Fruit fly (Drosophila melanogaster) S2 (cell line): ENCODE measurements around the gene CG42323.

Experiments
- CG8478 ChIP-seq: fragments of >200 bp; optimal IDR thresholded peaks from 2 replicates; lab custom pipeline; 2018
- CTCF ChIP-seq, 2 experiments: fragments of >200 bp; optimal IDR thresholded peaks; 2 replicates each; lab custom pipeline; 2018

The CG42323 gene

DNA sequence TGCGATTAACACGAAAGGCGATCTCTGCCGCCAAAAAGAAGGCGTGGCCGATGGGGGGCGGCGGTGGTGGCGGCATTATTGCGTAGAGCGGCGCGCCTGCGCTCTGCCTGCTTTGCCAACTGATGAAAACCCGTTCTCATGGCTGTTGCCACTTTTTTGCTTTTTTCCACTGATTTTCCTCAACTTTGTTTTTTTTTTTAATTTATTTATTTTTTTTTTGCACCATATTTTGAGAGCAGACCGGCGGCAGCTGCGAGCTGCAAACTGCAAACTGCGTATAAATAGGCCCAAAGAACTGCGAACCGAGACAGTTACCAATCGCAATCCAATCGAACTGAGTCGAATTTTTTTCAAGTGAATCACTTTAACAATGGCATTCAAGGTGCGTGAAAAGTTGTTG lies at the start of gene CG42323:
CG42323 (plus strand) TSS at position 302 of the 400 bp plus-strand sequence.
- no peak for TF ChIP-seq CG8478
- TF ChIP-seq CTCF (optimal IDR thresholded peaks at IDR 0.05; lab: Kevin White, UChicago): no peak

dm6 chrX:18374421-18374935 lies 47.7 kb upstream of the CG42323 start:
- TF ChIP-seq CTCF (optimal IDR thresholded peaks at IDR 0.05; lab: Kevin White, UChicago) (no peak), CG8478 (no peak)

DNA sequence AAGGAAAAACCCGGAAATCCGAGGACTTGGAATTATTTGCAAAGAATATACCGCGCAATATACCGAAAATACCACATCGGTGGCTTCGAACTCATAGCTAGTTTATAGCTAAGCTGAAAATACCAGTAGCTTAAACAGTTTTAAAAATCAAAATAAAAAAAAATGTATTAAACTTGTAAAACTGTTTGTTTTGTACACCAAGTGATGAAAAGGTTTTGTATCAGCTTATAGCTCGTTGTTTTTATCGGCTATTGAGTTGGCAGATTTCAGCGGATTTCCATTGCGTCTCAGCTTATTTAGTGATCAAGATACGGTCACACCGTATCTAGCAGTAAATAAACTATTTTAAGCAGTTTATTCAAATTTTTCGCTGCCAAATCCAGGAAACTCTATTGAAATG lies 42.4 kb upstream of the CG42323 start, which contains the start of the genes por and CG6179:
por (minus strand) TSS at position 64 of the 400 bp plus-strand sequence.
CG6179 (plus strand) TSS at position 292 of the 400 bp plus-strand sequence.
- TF ChIP-seq CG8478: no peak
- TF ChIP-seq CTCF (optimal IDR thresholded peaks at IDR 0.05; lab: Kevin White, UChicago): no peak

- TF ChIP-seq CTCF (optimal IDR thresholded peaks at IDR 0.05; lab: Kevin White, UChicago): peak; percentile 39 to 58
- TF ChIP-seq CG8478: no peak
Measured at dm6 chrX:18385056-18385455, 37.2 kb upstream of the CG42323 start, which contains the start of gene betaCOP. Gene betaCOP (minus strand): TSS chrX:18385242.

DNA sequence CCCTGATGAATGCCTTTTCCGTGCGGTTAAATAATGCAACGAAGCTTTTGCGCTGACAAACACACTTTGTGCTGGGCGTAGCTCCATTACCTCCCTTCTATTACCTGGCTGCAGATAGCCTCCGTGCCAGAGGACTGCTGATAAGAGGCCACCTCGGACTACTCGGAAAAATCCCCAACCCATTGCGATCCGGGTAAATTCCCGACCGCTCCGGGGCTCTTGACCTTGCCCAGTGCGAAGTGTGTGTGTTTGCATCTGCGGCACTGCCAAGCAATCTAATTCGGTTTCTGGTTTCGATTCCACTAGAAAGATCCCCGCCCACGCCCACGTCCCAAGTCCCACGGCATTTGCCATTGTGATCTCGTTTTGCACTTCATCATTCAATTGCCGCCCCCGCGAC lies 36.4 kb upstream of the CG42323 start:
- TF ChIP-seq CTCF (optimal IDR thresholded peaks at IDR 0.05; lab: Kevin White, UChicago) (no peak), CG8478 (no peak)

- no peak for TF ChIP-seq CG8478
- no peak for TF ChIP-seq CTCF (optimal IDR thresholded peaks at IDR 0.05; lab: Kevin White, UChicago)
Measured at dm6 chrX:18386784-18387183, 35.4 kb upstream of the CG42323 start, which contains the start of gene Tsf1. Gene Tsf1 (plus strand): TSS chrX:18387084.

DNA sequence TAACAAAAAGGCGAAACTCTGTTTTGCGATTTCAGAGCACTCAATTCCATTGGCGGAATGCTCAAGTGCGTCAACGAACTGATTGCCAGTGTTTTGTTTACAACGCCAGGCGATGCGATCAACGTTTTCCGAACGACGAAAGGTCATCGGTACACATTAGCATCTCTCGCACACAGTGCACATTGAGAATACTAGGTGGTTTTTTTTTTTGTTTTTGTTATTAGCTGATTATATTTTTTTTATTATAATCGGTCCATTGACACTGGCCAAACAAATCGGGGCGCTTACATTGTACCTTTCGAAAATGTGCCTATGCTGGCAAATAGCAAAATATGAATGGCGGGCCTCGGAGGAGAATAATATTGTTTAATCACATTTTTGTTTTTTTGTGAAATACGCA lies 27.1 kb upstream of the CG42323 start:
- TF ChIP-seq CG8478 (no peak), CTCF (optimal IDR thresholded peaks at IDR 0.05; lab: Kevin White, UChicago) (no peak)

dm6 chrX:18399965-18400364 lies 22.2 kb upstream of the CG42323 start, which contains the start of gene CG34328:
Gene CG34328 (minus strand): TSS chrX:18400065.
- TF ChIP-seq CTCF (optimal IDR thresholded peaks at IDR 0.05; lab: Kevin White, UChicago) (no peak), CG8478 (no peak)

dm6 chrX:18402564-18402963 lies 19.6 kb upstream of the CG42323 start:
- TF ChIP-seq CG8478 (no peak), CTCF (optimal IDR thresholded peaks at IDR 0.05; lab: Kevin White, UChicago) (no peak)

- TF ChIP-seq CTCF (optimal IDR thresholded peaks at IDR 0.05; lab: Kevin White, UChicago) (no peak), CG8478 (no peak)
Measured at dm6 chrX:18404150-18404631, 18.0 kb upstream of the CG42323 start.

DNA sequence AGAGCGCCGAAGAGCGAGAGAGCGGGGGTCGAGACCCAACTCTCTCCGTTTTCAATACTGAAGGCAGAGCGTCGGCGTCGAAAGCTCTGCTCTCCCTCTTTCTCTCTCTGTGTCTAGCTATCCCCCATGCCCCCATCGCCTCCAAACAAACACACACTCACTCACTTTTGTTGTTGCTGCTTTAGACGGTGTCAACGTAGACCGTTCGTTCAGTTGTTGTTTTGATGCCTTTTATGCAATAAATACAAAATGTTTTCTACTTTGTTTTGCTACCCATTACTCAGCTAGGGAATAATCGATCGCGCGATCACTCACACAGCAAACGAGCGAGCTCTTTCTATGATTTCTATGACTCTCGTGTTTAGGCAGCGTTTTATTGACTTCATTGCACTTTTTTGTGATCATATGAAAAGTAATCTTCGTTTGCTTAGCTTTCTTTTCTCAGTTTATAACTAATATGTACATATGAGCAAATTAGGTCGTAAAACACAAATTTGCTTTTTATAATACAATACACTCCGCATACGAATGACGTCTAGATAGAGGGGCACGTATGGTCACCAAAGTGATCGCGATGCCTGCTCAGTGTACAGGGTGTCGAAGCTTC lies 17.5 kb upstream of the CG42323 start:
- TF ChIP-seq CTCF (optimal IDR thresholded peaks at IDR 0.05; lab: Kevin White, UChicago): no peak
- no peak for TF ChIP-seq CG8478

dm6 chrX:18405567-18406059 lies 16.6 kb upstream of the CG42323 start:
- TF ChIP-seq CG8478: no peak

dm6 chrX:18406593-18407393 lies 15.4 kb upstream of the CG42323 start:
- TF ChIP-seq CTCF (optimal IDR thresholded peaks at IDR 0.05; lab: Kevin White, UChicago): no peak
- TF ChIP-seq CG8478: no peak

- TF ChIP-seq CG8478 (no peak), CTCF (optimal IDR thresholded peaks at IDR 0.05; lab: Kevin White, UChicago) (no peak)
Measured at dm6 chrX:18407394-18407721, 14.9 kb upstream of the CG42323 start.

DNA sequence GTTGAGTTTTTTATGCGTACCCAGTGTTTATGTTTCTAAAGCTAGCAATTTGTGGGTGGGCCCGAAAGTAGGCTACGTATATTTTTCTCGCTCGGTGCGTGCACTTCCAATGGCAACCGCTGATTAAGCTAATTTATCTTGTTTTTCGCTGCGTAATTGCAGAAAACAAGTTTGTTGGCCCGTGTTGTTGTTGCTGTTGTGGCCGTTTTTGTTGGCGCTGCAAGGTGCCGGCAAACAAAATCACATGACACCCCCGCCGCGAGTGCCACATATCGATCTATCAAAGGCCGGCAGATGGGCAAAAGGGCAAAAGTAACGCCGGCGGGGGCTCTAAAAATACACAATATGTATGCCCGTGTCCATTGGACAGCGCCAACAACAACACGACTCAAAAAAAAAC lies 12.8 kb upstream of the CG42323 start:
- TF ChIP-seq CG8478 (no peak), CTCF (optimal IDR thresholded peaks at IDR 0.05; lab: Kevin White, UChicago) (no peak)

dm6 chrX:18409938-18410337 lies 12.3 kb upstream of the CG42323 start, which contains the start of gene Nt5b:
Gene Nt5b (minus strand): TSS chrX:18410144.
- TF ChIP-seq CTCF (optimal IDR thresholded peaks at IDR 0.05; lab: Kevin White, UChicago) (no peak), CG8478 (no peak)
